Fruit fly (Drosophila melanogaster): Measurements from ENCODE around the gene Cyp4e3.

Gene Cyp4e3

dm6 chr2L:9774980-9775628, 25.2 kb upstream of the Cyp4e3 start, which contains the start of the genes ppk11 and ppk16:
Gene ppk11, minus strand, starts transcription at chr2L:9775030.
Gene ppk16, minus strand, starts transcription at chr2L:9775030.
- TF ChIP-seq eve (GFP tag; optimal IDR thresholded peaks at IDR 0.05) = no peak
- peak; percentile 29; the same call in 1 of the 2 replicates for TF ChIP-seq Rfx (GFP tag; IDR thresholded peaks at IDR 0.05)
- TF ChIP-seq CG2678 (tag; optimal IDR thresholded peaks at IDR 0.05) = peak; percentile 60
- peak; percentile 86 for TF ChIP-seq sens (GFP tag)
- TF ChIP-seq CG6813 (GFP tag; optimal IDR thresholded peaks at IDR 0.05) = peak; percentile 46
- peak; percentile 55 for TF ChIP-seq Asciz (GFP tag; optimal IDR thresholded peaks at IDR 0.05)
- TF ChIP-seq CG33213 (GFP tag; optimal IDR thresholded peaks at IDR 0.05) = peak; percentile 21
- peak; percentile 24 for TF ChIP-seq CG5245 (GFP tag; optimal IDR thresholded peaks at IDR 0.05)
- peak; percentile 35 for TF ChIP-seq caup (GFP tag; optimal IDR thresholded peaks at IDR 0.05; ENCODE audit: severe bottlenecking)
- peak; percentile 25 for TF ChIP-seq CG14965 (GFP tag; optimal IDR thresholded peaks at IDR 0.05; ENCODE audit: borderline replicate concordance)
- TF ChIP-seq hkb (optimal IDR thresholded peaks at IDR 0.05) = no peak
- 0 out of 2 replicates have a peak, but pooled peaks have one; percentile 19 for TF ChIP-seq hkb (GFP tag; IDR thresholded peaks at IDR 0.05)
- peak; percentile 10 for TF ChIP-seq bcd (GFP tag; optimal IDR thresholded peaks at IDR 0.05)
- peak; percentile 14 for TF ChIP-seq CG2116 (GFP tag; optimal IDR thresholded peaks at IDR 0.05)
- TF ChIP-seq Eip74EF (GFP tag; optimal IDR thresholded peaks at IDR 0.05) = peak in 1 of 2 experiments; percentile 42
- no peak for TF ChIP-seq CG14050 (GFP tag; IDR thresholded peaks at IDR 0.05)
- peak; percentile 16 for TF ChIP-seq ems (GFP tag; optimal IDR thresholded peaks at IDR 0.05)
- peak; percentile 50; the same call in 1 of the 3 replicates for TF ChIP-seq otp (GFP tag; IDR thresholded peaks at IDR 0.05)
- TF ChIP-seq CG2875 (GFP tag; optimal IDR thresholded peaks at IDR 0.05) = peak; percentile 47
- TF ChIP-seq crc (GFP tag; optimal IDR thresholded peaks at IDR 0.05) = peak; percentile 12
- peak; percentile 14 for TF ChIP-seq Bteb2 (GFP tag; optimal IDR thresholded peaks at IDR 0.05)
- TF ChIP-seq CG18764 (GFP tag; optimal IDR thresholded peaks at IDR 0.05) = peak; percentile 48
- peak; percentile 15 for TF ChIP-seq pnt (GFP tag; optimal IDR thresholded peaks at IDR 0.05)
- peak; percentile 12 for TF ChIP-seq CG10654 (GFP tag; optimal IDR thresholded peaks at IDR 0.05)
- TF ChIP-seq mam (GFP tag; optimal IDR thresholded peaks at IDR 0.05) = no peak
- TF ChIP-seq maf-S (GFP tag; optimal IDR thresholded peaks at IDR 0.05) = peak; percentile 2
- TF ChIP-seq Trl (optimal IDR thresholded peaks at IDR 0.05) = no peak
- TF ChIP-seq Trl (GFP tag; optimal IDR thresholded peaks at IDR 0.05) = peak; percentile 12
- peak; percentile 1 for TF ChIP-seq CG12659 (GFP tag; optimal IDR thresholded peaks at IDR 0.05)
- no peak for TF ChIP-seq CG6765 (GFP tag; optimal IDR thresholded peaks at IDR 0.05)
- peak; percentile 54 for TF ChIP-seq CG11398 (GFP tag; optimal IDR thresholded peaks at IDR 0.05)
- no peak for TF ChIP-seq CG7745 (tag; optimal IDR thresholded peaks at IDR 0.05)
- no peak for TF ChIP-seq Gug (GFP tag; IDR thresholded peaks at IDR 0.05)
- TF ChIP-seq CG12236 (GFP tag; optimal IDR thresholded peaks at IDR 0.05) = peak; percentile 56
- peak; percentile 3 for TF ChIP-seq Side (GFP tag; optimal IDR thresholded peaks at IDR 0.05)
- TF ChIP-seq luna (GFP tag; optimal IDR thresholded peaks at IDR 0.05) = no peak
- TF ChIP-seq CG12744 (GFP tag; optimal IDR thresholded peaks at IDR 0.05) = no peak
- TF ChIP-seq NK7.1 (GFP tag; optimal IDR thresholded peaks at IDR 0.05) = peak; percentile 32
- TF ChIP-seq CG1233 (GFP tag; optimal IDR thresholded peaks at IDR 0.05) = no peak
- TF ChIP-seq Camta (GFP tag; optimal IDR thresholded peaks at IDR 0.05) = peak; percentile 23
- TF ChIP-seq unpg (GFP tag; optimal IDR thresholded peaks at IDR 0.05) = peak; percentile 31
- TF ChIP-seq Vsx1 (GFP tag; optimal IDR thresholded peaks at IDR 0.05) = peak; percentile 69
- TF ChIP-seq al (GFP tag; IDR thresholded peaks at IDR 0.05) = 0 out of 2 replicates have a peak, but pooled peaks have one; percentile 11
- peak in 1 of 2 experiments; percentile 38 for TF ChIP-seq dpn (GFP tag; optimal IDR thresholded peaks at IDR 0.05)
- TF ChIP-seq CG4424 (GFP tag; optimal IDR thresholded peaks at IDR 0.05) = peak; percentile 39
- TF ChIP-seq dati (GFP tag; IDR thresholded peaks at IDR 0.05) = no peak
- no peak for TF ChIP-seq p53 (GFP tag; optimal IDR thresholded peaks at IDR 0.05)
- TF ChIP-seq ara (GFP tag; IDR thresholded peaks at IDR 0.05) = 0 out of 2 replicates have a peak, but pooled peaks have one; percentile 39
- TF ChIP-seq zfh1 (GFP tag; IDR thresholded peaks at IDR 0.05) = 0 out of 3 replicates have a peak, but pooled peaks have one; percentile 25
- peak; percentile 1 for TF ChIP-seq CoRest (tag; optimal IDR thresholded peaks at IDR 0.05)

All from whole organism, embryonic.